Worm (Caenorhabditis elegans) whole organism, late embryonic: ENCODE measurements around the gene spp-10.

ENCODE experiments used
- F13H6.1 ChIP-seq: sonication (generic microtip); optimal IDR thresholded peaks from 2 replicates; lab custom pipeline; 2016; ENCODE audit warnings: missing genetic modification characterization, missing compliant biosample characterization
- T23F11.4 ChIP-seq: fragments of 200-800 bp; sonication (Bioruptor generic); optimal IDR thresholded peaks from 2 replicates; lab custom pipeline; 2018; ENCODE audit warnings: mild to moderate bottlenecking, missing genetic modification characterization, missing compliant biosample characterization
- Y22D7AL.16 ChIP-seq: sonication (generic microtip); optimal IDR thresholded peaks from 2 replicates; lab custom pipeline; 2016; ENCODE audit warnings: missing genetic modification characterization, missing compliant biosample characterization
- ama-1 ChIP-seq: fragments of 150-350 bp; optimal IDR thresholded peaks from 2 replicates; lab custom pipeline; 2014
- ceh-19 ChIP-seq: fragments of 200-800 bp; sonication (Bioruptor generic); optimal IDR thresholded peaks from 2 replicates; lab custom pipeline; 2018; ENCODE audit warnings: mild to moderate bottlenecking, missing genetic modification characterization, missing compliant biosample characterization
- ceh-22 ChIP-seq: sonication (generic microtip); optimal IDR thresholded peaks from 2 replicates; lab custom pipeline; 2017; ENCODE audit warnings: missing biosample characterization, missing genetic modification characterization
- ceh-24 ChIP-seq: sonication (generic microtip); optimal IDR thresholded peaks from 2 replicates; lab custom pipeline; 2016; ENCODE audit warnings: mild to moderate bottlenecking, missing genetic modification characterization, missing compliant biosample characterization
- ceh-30 ChIP-seq: fragments of 150-350 bp; optimal IDR thresholded peaks from 2 replicates; lab custom pipeline; 2014; ENCODE audit warnings: missing biosample characterization, missing genetic modification characterization
- ceh-34 ChIP-seq: sonication (generic microtip); optimal IDR thresholded peaks from 2 replicates; lab custom pipeline; 2016; ENCODE audit warnings: mild to moderate bottlenecking, missing genetic modification characterization, missing compliant biosample characterization
- ceh-45 ChIP-seq: fragments of 200-800 bp; sonication (Bioruptor generic); IDR thresholded peaks from 2 replicates; pipeline ENCODE4 v1.3.6; 2022; ENCODE audit warnings: missing genetic modification reagents, missing genetic modification characterization, missing compliant biosample characterization
- ceh-9 ChIP-seq: sonication (generic microtip); optimal IDR thresholded peaks from 2 replicates; lab custom pipeline; 2016; ENCODE audit warnings: mild to moderate bottlenecking, missing genetic modification characterization, inconsistent platforms, missing compliant biosample characterization
- che-1 ChIP-seq: sonication (generic microtip); optimal IDR thresholded peaks from 2 replicates; lab custom pipeline; 2016; ENCODE audit warnings: mild to moderate bottlenecking, missing genetic modification characterization, missing compliant biosample characterization
- elt-2 ChIP-seq: sonication (generic microtip); optimal IDR thresholded peaks from 2 replicates; lab custom pipeline; 2016; ENCODE audit warnings: missing genetic modification reagents, missing genetic modification characterization, missing compliant biosample characterization
- elt-4 ChIP-seq: sonication (generic microtip); optimal IDR thresholded peaks from 2 replicates; lab custom pipeline; 2016; ENCODE audit warnings: missing genetic modification characterization, missing compliant biosample characterization
- eyg-1 ChIP-seq: sonication (generic microtip); optimal IDR thresholded peaks from 2 replicates; lab custom pipeline; 2016; ENCODE audit warnings: missing genotype, missing genetic modification characterization, missing compliant biosample characterization
- fax-1 ChIP-seq: sonication (generic microtip); optimal IDR thresholded peaks from 2 replicates; lab custom pipeline; 2016; ENCODE audit warnings: missing genotype, missing genetic modification characterization, missing compliant biosample characterization
- fkh-10 ChIP-seq: fragments of 150-350 bp; optimal IDR thresholded peaks from 2 replicates; lab custom pipeline; 2014; ENCODE audit warnings: missing biosample characterization, missing genetic modification reagents, missing genetic modification characterization
- gmeb-2 ChIP-seq: sonication (generic microtip); optimal IDR thresholded peaks from 2 replicates; lab custom pipeline; 2016; ENCODE audit warnings: missing genetic modification characterization, inconsistent platforms, missing compliant biosample characterization
- hlh-30 ChIP-seq: sonication (generic microtip); optimal IDR thresholded peaks from 2 replicates; lab custom pipeline; 2017; ENCODE audit warnings: antibody characterized with exemption, missing genetic modification characterization, missing compliant biosample characterization; ENCODE audit not compliant: insufficient read depth
- lin-11 ChIP-seq: fragments of 200-800 bp; sonication (Bioruptor generic); optimal IDR thresholded peaks from 2 replicates; lab custom pipeline; 2018; ENCODE audit warnings: mild to moderate bottlenecking, missing genetic modification characterization, missing compliant biosample characterization
- mec-3 ChIP-seq: sonication (generic microtip); optimal IDR thresholded peaks from 2 replicates; lab custom pipeline; 2016; ENCODE audit warnings: borderline replicate concordance, missing genetic modification characterization, missing compliant biosample characterization
- nfya-1 ChIP-seq: sonication (generic microtip); optimal IDR thresholded peaks from 2 replicates; lab custom pipeline; 2017; ENCODE audit warnings: missing genetic modification characterization, mild to moderate bottlenecking, missing compliant biosample characterization, antibody characterized with exemption, moderate library complexity
- odd-2 ChIP-seq: sonication (generic microtip); optimal IDR thresholded peaks from 2 replicates; lab custom pipeline; 2017; ENCODE audit warnings: antibody characterized with exemption, mild to moderate bottlenecking, missing genetic modification characterization, missing compliant biosample characterization
- pag-3 ChIP-seq: sonication (generic microtip); optimal IDR thresholded peaks from 2 replicates; lab custom pipeline; 2016; ENCODE audit warnings: missing compliant biosample characterization, missing genetic modification characterization, borderline replicate concordance
- pat-9 ChIP-seq: fragments of 200-800 bp; sonication (Bioruptor generic); optimal IDR thresholded peaks from 2 replicates; lab custom pipeline; 2018; ENCODE audit warnings: mild to moderate bottlenecking, missing genetic modification characterization, moderate library complexity, missing compliant biosample characterization
- pax-1 ChIP-seq: fragments of 150-350 bp; optimal IDR thresholded peaks from 2 replicates; lab custom pipeline; 2014; ENCODE audit warnings: missing biosample characterization, missing genetic modification characterization
- pqm-1 ChIP-seq: sonication (generic microtip); optimal IDR thresholded peaks from 2 replicates; lab custom pipeline; 2016; ENCODE audit warnings: missing genetic modification characterization, missing compliant biosample characterization
- rnt-1 ChIP-seq: sonication (generic microtip); optimal IDR thresholded peaks from 2 replicates; lab custom pipeline; 2016; ENCODE audit warnings: missing genetic modification characterization, missing compliant biosample characterization
- sdc-2 ChIP-seq: sonication (generic microtip); optimal IDR thresholded peaks from 2 replicates; lab custom pipeline; 2016; ENCODE audit warnings: missing genotype, missing genetic modification characterization, missing compliant biosample characterization
- sox-4 ChIP-seq: sonication (generic microtip); optimal IDR thresholded peaks from 2 replicates; lab custom pipeline; 2017; ENCODE audit warnings: mild to moderate bottlenecking, missing genetic modification characterization, inconsistent platforms, missing compliant biosample characterization
- syd-9 ChIP-seq: sonication (generic microtip); optimal IDR thresholded peaks from 2 replicates; lab custom pipeline; 2016; ENCODE audit warnings: mild to moderate bottlenecking, missing genetic modification characterization, moderate library complexity, missing compliant biosample characterization
- tbx-7 ChIP-seq: sonication (generic microtip); optimal IDR thresholded peaks from 2 replicates; lab custom pipeline; 2016; ENCODE audit warnings: missing genotype, missing genetic modification characterization, missing compliant biosample characterization
- unc-55 ChIP-seq: sonication (generic microtip); optimal IDR thresholded peaks from 2 replicates; lab custom pipeline; 2017; ENCODE audit warnings: missing biosample characterization, missing genetic modification reagents, missing genetic modification characterization
- unc-86 ChIP-seq: sonication (generic microtip); optimal IDR thresholded peaks from 2 replicates; lab custom pipeline; 2016; ENCODE audit warnings: missing genetic modification characterization, missing compliant biosample characterization
- ztf-16 ChIP-seq: sonication (generic microtip); optimal IDR thresholded peaks from 2 replicates; lab custom pipeline; 2017; ENCODE audit warnings: missing genetic modification characterization, missing compliant biosample characterization

Gene spp-10

DNA sequence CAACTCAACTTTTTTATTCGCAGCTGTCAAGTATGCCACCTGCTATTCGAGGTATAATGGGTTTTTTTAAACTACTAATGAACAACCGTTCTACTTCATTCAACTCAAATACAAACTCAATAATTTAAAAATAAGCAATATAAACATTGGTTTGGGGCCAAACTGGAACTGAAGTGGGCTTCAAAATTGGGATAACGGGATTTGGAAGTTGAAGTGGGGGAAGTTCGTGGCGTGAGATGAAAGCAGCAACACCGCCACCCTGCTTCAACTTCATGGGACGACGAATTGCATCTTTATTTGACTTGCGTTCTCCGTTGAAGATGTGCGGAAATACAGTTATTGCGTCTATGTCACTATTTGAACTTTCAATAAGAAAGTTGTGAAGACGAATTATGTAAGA, 1.5 kb downstream of the spp-10 start:
- TF ChIP-seq pag-3 (tag; lab: Kevin White, UChicago): no peak
- no peak for TF ChIP-seq pax-1
- no peak for TF ChIP-seq ceh-30 (tag; lab: Kevin White, UChicago)
- no peak for TF ChIP-seq elt-4 (tag; lab: Kevin White, UChicago)
- no peak for TF ChIP-seq mec-3 (tag; lab: Kevin White, UChicago)
- TF ChIP-seq ceh-22 (tag; lab: Kevin White, UChicago): no peak

ce11 chrIV:8479346-8479745, 2.4 kb downstream of the spp-10 start, which contains the start of gene hlh-12:
hlh-12 (minus strand) TSS chrIV:8479446.
- TF ChIP-seq syd-9 (tag; lab: Kevin White, UChicago) (no peak), unc-86 (tag; lab: Kevin White, UChicago) (no peak), ceh-9 (tag; lab: Kevin White, UChicago) (no peak), nfya-1 (tag; lab: Kevin White, UChicago) (no peak), T23F11.4 (no peak), ztf-16 (tag; lab: Kevin White, UChicago) (no peak), pqm-1 (tag; lab: Kevin White, UChicago) (no peak), fkh-10 (GFP tag; lab: Kevin White, UChicago) (no peak), che-1 (tag; lab: Kevin White, UChicago) (no peak), ceh-34 (no peak), unc-55 (GFP tag; lab: Kevin White, UChicago) (no peak), lin-11 (tag; lab: Kevin White, UChicago) (no peak), ceh-19 (no peak)

DNA sequence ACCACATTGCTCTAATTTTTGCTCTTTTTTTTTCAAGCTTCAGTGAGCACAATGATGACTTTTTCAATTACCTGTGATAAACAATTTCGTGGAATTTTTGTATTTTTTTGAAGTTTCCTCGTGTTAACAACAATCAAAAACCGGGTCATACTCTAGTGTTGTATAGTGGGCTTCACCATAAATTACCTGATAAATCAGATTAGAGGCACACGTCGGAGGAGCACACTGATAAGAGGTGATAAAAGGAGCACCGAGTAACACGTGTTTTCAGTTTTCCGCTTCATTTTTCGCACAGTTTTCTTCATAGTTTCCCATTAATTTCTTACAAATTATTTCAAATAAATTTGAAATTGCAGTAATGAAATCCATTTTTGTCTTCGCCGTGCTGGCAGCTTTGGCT, 4.3 kb downstream of the spp-10 start, which contains the start of gene spp-8:
Gene spp-8 (plus strand): TSS at position 357 of the 400 bp plus-strand sequence.
- TF ChIP-seq elt-2 (peak; percentile 50), eyg-1 (tag; lab: Kevin White, UChicago) (no peak)

DNA sequence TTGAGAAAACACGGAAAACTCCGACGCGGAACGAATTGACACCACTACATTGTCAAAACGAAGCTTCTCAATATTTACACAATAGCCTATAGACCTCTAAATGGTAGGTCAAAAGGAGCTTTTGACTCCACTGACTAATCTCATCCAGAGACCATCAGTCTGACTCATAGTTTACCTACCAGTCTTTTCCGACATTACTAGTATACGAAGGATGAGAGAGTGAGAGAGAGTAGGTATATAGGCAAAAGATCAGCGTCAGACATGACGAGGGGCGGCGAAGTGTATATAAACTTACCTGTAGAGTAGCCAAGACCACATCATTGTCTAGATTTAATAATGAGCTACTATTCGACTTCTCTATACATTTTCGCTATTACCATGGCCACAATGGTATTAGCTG, 10.2 kb downstream of the spp-10 start, which contains the start of gene srlf-3:
Gene srlf-3 (plus strand): TSS at position 301 of the 400 bp plus-strand sequence.
- TF ChIP-seq Y22D7AL.16 (tag; lab: Kevin White, UChicago) (no peak), fax-1 (no peak), sox-4 (tag; lab: Kevin White, UChicago) (no peak), gmeb-2 (no peak), F13H6.1 (tag; lab: Kevin White, UChicago) (no peak), nfya-1 (tag; lab: Kevin White, UChicago) (no peak), sdc-2 (no peak), pqm-1 (tag; lab: Kevin White, UChicago) (no peak), pax-1 (no peak), hlh-30 (no peak), rnt-1 (tag; lab: Kevin White, UChicago) (no peak), ceh-45 (no peak), tbx-7 (tag; lab: Kevin White, UChicago) (no peak)

DNA sequence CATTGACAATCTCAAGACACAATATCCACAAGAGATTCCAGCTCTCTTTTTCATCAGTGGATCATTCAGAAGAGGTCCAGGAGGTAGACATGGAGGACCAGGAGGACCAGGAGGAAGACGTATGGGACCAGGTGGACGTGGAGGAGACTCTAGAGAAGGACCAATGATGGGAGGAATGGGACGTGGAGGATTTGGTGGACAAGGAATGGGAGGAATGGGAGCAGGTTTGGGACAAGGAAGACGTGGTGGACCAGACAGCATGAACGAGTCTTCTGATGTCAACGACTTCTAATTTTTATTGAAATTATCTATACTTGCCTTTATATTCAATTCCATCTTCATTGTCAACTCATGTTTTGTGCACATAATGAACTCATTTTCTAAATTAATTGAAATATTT, 11.1 kb downstream of the spp-10 start:
- TF ChIP-seq pag-3 (tag; lab: Kevin White, UChicago): no peak
- TF ChIP-seq ceh-24 (tag; lab: Kevin White, UChicago): no peak
- TF ChIP-seq ama-1 (lab: Kevin White, UChicago): no peak
- TF ChIP-seq pat-9 (tag; lab: Kevin White, UChicago): no peak
- no peak for TF ChIP-seq nfya-1 (tag; lab: Kevin White, UChicago)
- no peak for TF ChIP-seq odd-2 (tag; lab: Kevin White, UChicago)
